Worm (Caenorhabditis elegans) whole organism, mixed stage, embryonic: Measurements from ENCODE around the gene gbb-1.

ENCODE experiments used
- drap-1 ChIP-seq: fragments of 200-800 bp; sonication (Bioruptor generic); optimal IDR thresholded peaks from 3 replicates; lab custom pipeline; 2018; ENCODE audit warnings: mild to moderate bottlenecking, missing genetic modification characterization, missing compliant biosample characterization
- elt-3 ChIP-seq: fragments of 150-350 bp; optimal IDR thresholded peaks from 2 replicates; lab custom pipeline; 2014; ENCODE audit warnings: missing biosample characterization, missing genetic modification characterization
- lsy-2 ChIP-seq: fragments of 150-350 bp; optimal IDR thresholded peaks from 2 replicates; lab custom pipeline; 2014; ENCODE audit warnings: missing biosample characterization, missing genetic modification characterization
- mab-5 ChIP-seq: fragments of 150-350 bp; optimal IDR thresholded peaks from 2 replicates; lab custom pipeline; 2014; ENCODE audit warnings: missing biosample characterization, missing genetic modification characterization
- mep-1 ChIP-seq: fragments of 150-350 bp; optimal IDR thresholded peaks from 2 replicates; lab custom pipeline; 2017; ENCODE audit warnings: missing biosample characterization, missing genetic modification reagents, missing genetic modification characterization, inconsistent platforms
- nhr-237 ChIP-seq: fragments of 150-350 bp; optimal IDR thresholded peaks from 2 replicates; lab custom pipeline; 2014; ENCODE audit warnings: missing biosample characterization, missing genetic modification characterization
- pha-4 ChIP-seq: fragments of 150-350 bp; optimal IDR thresholded peaks from 2 replicates; lab custom pipeline; 2018; ENCODE audit warnings: missing biosample characterization, missing genetic modification reagents, missing genetic modification characterization
- sem-2 ChIP-seq: fragments of 200-800 bp; sonication (Bioruptor generic); optimal IDR thresholded peaks from 2 replicates; lab custom pipeline; 2018; ENCODE audit warnings: mild to moderate bottlenecking, missing genetic modification characterization, missing compliant biosample characterization
- unc-39 ChIP-seq: fragments of 150-350 bp; optimal IDR thresholded peaks from 2 replicates; lab custom pipeline; 2014; ENCODE audit warnings: missing biosample characterization, missing genetic modification characterization
- unc-62 ChIP-seq: fragments of 150-350 bp; optimal IDR thresholded peaks from 2 replicates; lab custom pipeline; 2014; ENCODE audit warnings: missing biosample characterization, missing genetic modification reagents, missing genetic modification characterization
- ztf-11 ChIP-seq: fragments of 150-350 bp; optimal IDR thresholded peaks from 2 replicates; lab custom pipeline; 2014; ENCODE audit warnings: missing biosample characterization, missing genetic modification characterization

DNA sequence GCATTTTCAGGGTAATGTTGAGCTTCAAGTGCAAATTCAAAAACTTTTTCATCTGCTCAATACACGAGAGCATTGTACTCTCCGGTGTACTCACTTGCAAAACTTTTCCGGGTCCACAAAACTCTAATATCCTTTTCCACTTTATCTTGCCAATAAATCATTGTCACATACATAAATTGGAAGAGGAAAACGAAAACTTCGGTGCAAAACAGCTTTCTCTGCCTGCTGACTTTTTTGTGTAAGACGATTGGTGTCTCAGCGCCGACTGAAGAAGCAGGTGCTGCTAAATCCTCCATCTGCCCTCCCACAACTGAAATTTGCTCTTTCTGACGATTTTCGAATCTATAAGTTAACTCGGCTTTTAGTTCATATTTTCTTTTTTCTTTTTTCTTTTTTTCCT lies 17.7 kb downstream of the gbb-1 start:
- TF ChIP-seq unc-62 (GFP tag; lab: Kevin White, UChicago) (peak; percentile 23), mab-5 (tag; lab: Kevin White, UChicago) (no peak), elt-3 (no peak), ztf-11 (tag; lab: Kevin White, UChicago) (no peak), nhr-237 (tag; lab: Kevin White, UChicago) (no peak), pha-4 (tag; lab: Kevin White, UChicago) (no peak), unc-39 (tag; lab: Kevin White, UChicago) (no peak), sem-2 (GFP tag; lab: Kevin White, UChicago) (no peak), drap-1 (GFP tag; lab: Kevin White, UChicago) (no peak), mep-1 (no peak), lsy-2 (tag; lab: Kevin White, UChicago) (no peak)
